Worm (Caenorhabditis elegans): ENCODE results near the gene str-46.

str-46 gene

DNA sequence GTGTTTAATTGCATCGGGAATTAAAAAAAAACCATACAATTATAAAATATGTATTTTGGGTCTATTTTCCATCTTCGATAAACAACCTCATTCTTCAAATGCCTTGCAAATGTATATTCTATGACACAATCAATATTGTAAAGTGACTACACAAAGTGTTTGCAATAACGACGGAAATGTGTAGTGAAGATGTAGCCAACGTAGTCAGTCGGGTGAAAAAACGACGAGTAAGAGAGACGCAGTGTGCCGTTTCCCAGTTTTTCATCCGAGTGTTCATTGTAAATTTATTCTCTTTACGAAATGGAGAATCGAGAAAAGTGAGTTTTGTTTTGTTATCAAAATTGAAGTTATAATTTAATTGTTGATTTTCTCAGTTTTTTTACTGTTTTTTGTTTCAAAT is 7.8 kb downstream of the str-46 start, which contains the start of gene F37B4.15:
Gene F37B4.15, plus strand, starts transcription at position 301 of the 400 bp plus-strand sequence.
- TF ChIP-seq dmd-6 (GFP tag; IDR thresholded peaks at IDR 0.05) (no peak), set-16 (GFP tag; IDR thresholded peaks at IDR 0.05) (no peak), hlh-11 (tag; optimal IDR thresholded peaks at IDR 0.05) (no peak), gei-8 (GFP tag; optimal IDR thresholded peaks at IDR 0.05) (no peak), mxl-3 (GFP tag; optimal IDR thresholded peaks at IDR 0.05) (no peak), egl-27 (tag; optimal IDR thresholded peaks at IDR 0.05) (no peak), R02D3.7 (tag; optimal IDR thresholded peaks at IDR 0.05) (no peak), nhr-28 (tag; optimal IDR thresholded peaks at IDR 0.05) (peak; percentile 23)

DNA sequence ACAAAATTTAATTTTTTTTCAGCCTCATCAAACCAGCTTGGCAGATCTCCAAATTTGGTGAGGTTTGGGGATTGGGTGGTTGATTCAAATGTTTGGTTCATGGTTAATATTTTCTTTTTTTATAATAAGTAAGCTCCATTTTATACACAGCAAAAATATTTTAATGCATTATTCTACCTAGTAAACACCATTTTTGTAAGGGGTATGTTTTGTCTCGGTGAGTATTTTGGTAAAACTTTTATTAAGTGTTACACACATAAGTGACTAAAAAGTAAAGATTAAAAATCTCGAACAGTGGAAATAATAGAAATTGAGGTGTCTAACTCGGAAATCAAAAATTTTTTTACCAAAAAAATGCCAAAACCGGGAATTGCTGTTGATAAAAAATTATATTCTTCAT is 11.1 kb downstream of the str-46 start, which contains the start of gene srw-4:
Gene srw-4, minus strand, starts transcription at position 101 of the 400 bp plus-strand sequence.
- TF ChIP-seq F37D6.2 (tag; optimal IDR thresholded peaks at IDR 0.05) (no peak), spr-1 (tag; optimal IDR thresholded peaks at IDR 0.05) (no peak), egl-27 (tag; optimal IDR thresholded peaks at IDR 0.05) (no peak), skn-1 (tag; optimal IDR thresholded peaks at IDR 0.05) (no peak), rbr-2 (tag; optimal IDR thresholded peaks at IDR 0.05) (no peak), lin-38 (GFP tag; IDR thresholded peaks at IDR 0.05) (no peak), Y75B8A.6 (GFP tag; IDR thresholded peaks at IDR 0.05) (no peak), daf-8 (GFP tag; IDR thresholded peaks at IDR 0.05) (no peak), nhr-77 (tag; optimal IDR thresholded peaks at IDR 0.05) (no peak), lin-13 (GFP tag; optimal IDR thresholded peaks at IDR 0.05) (no peak)

DNA sequence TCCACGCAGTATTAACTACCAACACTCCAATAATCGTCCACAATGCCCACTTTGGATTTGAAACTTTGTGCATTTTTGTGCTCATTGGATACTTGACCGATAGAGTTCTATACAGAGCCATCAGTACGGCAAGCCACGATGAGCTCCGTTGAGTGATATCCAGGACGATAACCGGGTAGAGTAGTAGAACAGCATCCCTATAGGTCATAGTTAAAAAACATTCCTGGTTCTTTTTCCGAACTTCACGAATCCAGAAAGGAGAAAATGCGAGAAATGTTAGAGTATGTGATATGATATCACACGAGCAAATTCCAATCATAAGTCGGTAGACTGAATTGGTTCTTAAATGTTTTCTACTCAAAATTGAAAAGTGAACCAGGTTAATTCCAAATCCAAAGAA is 11.5 kb downstream of the str-46 start:
- peak; percentile 93 for TF ChIP-seq aha-1 (tag)
- no peak for TF ChIP-seq zfp-2 (tag; optimal IDR thresholded peaks at IDR 0.05)
- TF ChIP-seq lin-15B (tag; optimal IDR thresholded peaks at IDR 0.05) = no peak
- TF ChIP-seq dmd-8 (GFP tag; IDR thresholded peaks at IDR 0.05) = no peak
- no peak for TF ChIP-seq php-3 (GFP tag; IDR thresholded peaks at IDR 0.05)
- TF ChIP-seq D1046.2 (GFP tag; IDR thresholded peaks at IDR 0.05) = no peak
- no peak for TF ChIP-seq rbr-2 (tag; optimal IDR thresholded peaks at IDR 0.05)
- TF ChIP-seq arid-1 (GFP tag; conservative IDR thresholded peaks at IDR 0.05) = no peak

DNA sequence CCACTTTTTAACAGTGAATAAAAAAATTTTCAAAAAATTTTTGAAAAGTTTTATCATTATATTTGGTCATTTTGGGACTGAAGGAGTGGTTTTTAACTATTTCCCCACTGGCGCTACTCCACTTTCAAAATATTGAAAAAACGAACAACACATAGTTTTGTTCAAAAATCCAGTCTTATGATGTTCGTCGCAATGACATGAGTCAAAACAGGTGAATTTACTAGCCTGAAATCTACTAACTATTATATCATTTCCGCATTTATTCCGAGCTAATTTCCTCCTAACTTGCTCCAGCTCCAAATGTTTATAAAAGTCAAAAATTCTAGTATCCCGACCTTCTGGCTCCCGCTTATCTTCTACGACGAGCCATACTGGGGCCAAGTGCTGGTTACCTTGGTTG is 15.4 kb downstream of the str-46 start, which contains the start of gene sre-24:
Gene sre-24, plus strand, starts transcription at position 301 of the 400 bp plus-strand sequence.
- TF ChIP-seq unc-130 (GFP tag; optimal IDR thresholded peaks at IDR 0.05) = no peak
- no peak for TF ChIP-seq T20F7.1 (GFP tag; optimal IDR thresholded peaks at IDR 0.05)
- TF ChIP-seq F44E2.7 (GFP tag; IDR thresholded peaks at IDR 0.05) = no peak
- no peak for TF ChIP-seq Y48G9A.11 (GFP tag; IDR thresholded peaks at IDR 0.05)
- TF ChIP-seq sdz-12 (GFP tag; optimal IDR thresholded peaks at IDR 0.05) = no peak
- TF ChIP-seq F49E8.2 (tag; optimal IDR thresholded peaks at IDR 0.05; ENCODE audit: borderline replicate concordance) = no peak
- no peak for TF ChIP-seq lin-15B (tag; optimal IDR thresholded peaks at IDR 0.05)
- no peak for TF ChIP-seq ZK546.5 (tag; optimal IDR thresholded peaks at IDR 0.05)
- TF ChIP-seq zip-11 (GFP tag; IDR thresholded peaks at IDR 0.05) = no peak
- TF ChIP-seq dmd-9 (GFP tag; IDR thresholded peaks at IDR 0.05) = no peak
- no peak for TF ChIP-seq zip-2 (tag; optimal IDR thresholded peaks at IDR 0.05)
- no peak for TF ChIP-seq tra-1 (GFP tag; IDR thresholded peaks at IDR 0.05)
- TF ChIP-seq attf-4 (tag; optimal IDR thresholded peaks at IDR 0.05) = no peak
- no peak for TF ChIP-seq ztf-11 (tag; optimal IDR thresholded peaks at IDR 0.05)
- TF ChIP-seq daf-19 (GFP tag; conservative IDR thresholded peaks at IDR 0.05) = no peak
- no peak for TF ChIP-seq mdt-29 (GFP tag; IDR thresholded peaks at IDR 0.05)

Data from whole organism, L4 larva.